Fruit fly (Drosophila melanogaster) whole organism, embryonic: ENCODE data around the gene CG14253.

Experiments
- CG2678 ChIP-seq: fragments of 200-800 bp; sonication (Bioruptor generic); optimal IDR thresholded peaks from 3 replicates; lab custom pipeline; 2019; ENCODE audit warnings: missing biosample characterization, mild to moderate bottlenecking, missing genetic modification characterization, moderate library complexity
- CG9437 ChIP-seq: fragments of 200-800 bp; sonication (Bioruptor generic); optimal IDR thresholded peaks from 2 replicates; lab custom pipeline; 2018; ENCODE audit warnings: missing biosample characterization, mild to moderate bottlenecking, missing genetic modification characterization
- dmrt99B ChIP-seq: fragments of 200-800 bp; sonication (Bioruptor generic); optimal IDR thresholded peaks from 2 replicates; lab custom pipeline; 2018; ENCODE audit warnings: missing biosample characterization, mild to moderate bottlenecking, missing genetic modification characterization, moderate library complexity
- odd ChIP-seq: fragments of 200-800 bp; sonication (Bioruptor generic); optimal IDR thresholded peaks from 2 replicates; lab custom pipeline; 2017; ENCODE audit warnings: missing biosample characterization, mild to moderate bottlenecking, missing genetic modification characterization
- zf30C ChIP-seq: fragments of 200-800 bp; sonication (Bioruptor generic); optimal IDR thresholded peaks from 3 replicates; lab custom pipeline; 2018; ENCODE audit warnings: missing biosample characterization, mild to moderate bottlenecking, missing genetic modification characterization

dm6 chr3R:26955527-26955926 lies 22.8 kb upstream of the CG14253 start:
- TF ChIP-seq CG9437 (GFP tag; lab: Kevin White, UChicago) (no peak), dmrt99B (tag; lab: Kevin White, UChicago) (no peak), CG2678 (tag; lab: Kevin White, UChicago) (no peak), zf30C (GFP tag; lab: Kevin White, UChicago) (no peak), odd (GFP tag; lab: Kevin White, UChicago) (no peak)
